Worm (Caenorhabditis elegans): Measurements from ENCODE around the gene his-31.

his-31 gene

ce11 chrIV:8333554-8333953, 229 bp downstream of the his-31 start:
- TF ChIP-seq nhr-84 (tag; optimal IDR thresholded peaks at IDR 0.05) (no peak), egl-13 (tag; optimal IDR thresholded peaks at IDR 0.05) (no peak), aly-2 (tag; optimal IDR thresholded peaks at IDR 0.05) (no peak), ztf-11 (tag; optimal IDR thresholded peaks at IDR 0.05) (no peak), hlh-17 (GFP tag; optimal IDR thresholded peaks at IDR 0.05; ENCODE audit: borderline replicate concordance) (no peak), mab-9 (GFP tag; IDR thresholded peaks at IDR 0.05) (no peak), sox-4 (tag; optimal IDR thresholded peaks at IDR 0.05) (no peak), efl-3 (GFP tag; optimal IDR thresholded peaks at IDR 0.05) (no peak)

DNA sequence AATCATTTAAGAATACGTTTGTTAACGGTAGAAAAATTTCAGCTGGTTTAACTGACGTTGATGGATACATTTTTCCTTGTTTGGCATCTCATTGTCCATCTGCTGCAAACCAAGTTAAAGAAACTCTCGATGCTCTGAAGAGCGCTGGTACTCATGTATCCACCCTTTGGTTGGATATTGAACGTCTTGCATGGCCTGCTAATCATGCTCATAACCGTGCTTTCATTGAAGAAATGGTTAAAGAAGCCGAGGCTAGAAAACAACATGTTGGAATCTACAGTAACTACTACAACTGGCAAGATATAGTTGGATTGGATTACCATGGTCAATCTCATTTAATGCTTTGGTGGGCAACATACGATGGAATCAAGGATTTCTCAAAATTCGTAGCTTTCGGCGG, 749 bp downstream of the his-31 start:
- TF ChIP-seq lin-15B (tag; optimal IDR thresholded peaks at IDR 0.05) (no peak), efl-1 (optimal IDR thresholded peaks at IDR 0.05) (no peak), efl-1 (GFP tag; optimal IDR thresholded peaks at IDR 0.05 in 1 of 2) (peak in 1 of 2 experiments; percentile 6)

DNA sequence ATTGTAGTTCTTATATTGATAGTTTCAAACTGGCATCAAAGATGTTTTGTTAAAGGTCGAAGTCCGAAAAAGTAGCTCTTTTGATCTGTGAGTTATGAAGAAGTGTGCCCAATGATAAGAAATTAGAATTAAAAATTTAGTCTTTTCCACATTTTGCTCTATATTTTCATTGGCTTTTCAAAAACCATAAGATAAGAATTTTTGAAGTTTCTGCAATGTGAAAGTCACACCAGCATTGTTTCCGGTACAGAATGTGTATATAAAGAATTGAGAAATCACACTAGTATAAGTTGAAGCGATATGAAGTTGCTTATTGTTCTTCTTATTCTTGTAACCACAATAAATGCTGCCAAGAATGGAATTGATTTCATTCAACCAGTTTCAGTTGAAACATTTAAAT, 1.3 kb downstream of the his-31 start, which contains the start of gene lys-10:
Gene lys-10 (plus strand): TSS at position 301 of the 400 bp plus-strand sequence.
- no peak for TF ChIP-seq alr-1 (tag; optimal IDR thresholded peaks at IDR 0.05; ENCODE audit: borderline replicate concordance)
- no peak for TF ChIP-seq mdl-1 (tag; optimal IDR thresholded peaks at IDR 0.05)
- TF ChIP-seq nhr-77 (tag; optimal IDR thresholded peaks at IDR 0.05) = no peak
- no peak for TF ChIP-seq nhr-90 (tag; optimal IDR thresholded peaks at IDR 0.05; ENCODE audit: poor library complexity)
- no peak for TF ChIP-seq nhr-85 (tag)
- TF ChIP-seq efl-3 (GFP tag; optimal IDR thresholded peaks at IDR 0.05) = no peak
- TF ChIP-seq unc-62 (GFP tag; optimal IDR thresholded peaks at IDR 0.05) = no peak
- no peak for TF ChIP-seq lin-14 (GFP tag; optimal IDR thresholded peaks at IDR 0.05)
- no peak for TF ChIP-seq pax-3 (tag; optimal IDR thresholded peaks at IDR 0.05)
- TF ChIP-seq irx-1 (tag; optimal IDR thresholded peaks at IDR 0.05) = no peak
- TF ChIP-seq vab-15 (tag; optimal IDR thresholded peaks at IDR 0.05) = no peak
- no peak for TF ChIP-seq sup-37 (GFP tag; optimal IDR thresholded peaks at IDR 0.05)
- TF ChIP-seq sptf-1 (tag; optimal IDR thresholded peaks at IDR 0.05) = no peak
- no peak for TF ChIP-seq nhr-19 (GFP tag; conservative IDR thresholded peaks at IDR 0.05)
- no peak for TF ChIP-seq mef-2 (tag; optimal IDR thresholded peaks at IDR 0.05)

DNA sequence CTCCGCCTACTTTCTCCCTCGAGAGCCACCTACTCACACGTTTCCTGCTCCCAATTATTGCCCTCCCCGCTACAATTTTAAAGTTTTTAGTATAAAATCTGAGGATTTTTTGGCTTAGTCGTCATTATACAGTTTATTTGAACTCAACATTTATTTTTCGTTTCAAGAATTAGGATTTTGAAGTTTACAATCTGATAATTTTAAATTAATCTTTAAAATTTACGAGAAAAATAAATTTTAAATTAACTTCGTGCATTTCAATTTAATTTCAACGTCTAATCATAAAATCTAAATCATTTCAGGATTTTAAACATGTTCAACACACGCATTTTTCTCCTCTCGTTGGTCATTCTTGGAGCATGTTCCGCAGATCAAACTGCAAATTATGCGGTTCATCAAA, 4.9 kb downstream of the his-31 start, which contains the start of gene F35H10.2:
Gene F35H10.2 (plus strand): TSS at position 301 of the 400 bp plus-strand sequence.
- TF ChIP-seq unc-98 (GFP tag; IDR thresholded peaks at IDR 0.05) = no peak
- no peak for TF ChIP-seq elt-3 (tag; optimal IDR thresholded peaks at IDR 0.05)
- TF ChIP-seq C16A3.4 (tag; optimal IDR thresholded peaks at IDR 0.05) = no peak
- TF ChIP-seq sup-37 (GFP tag; optimal IDR thresholded peaks at IDR 0.05) = no peak
- TF ChIP-seq lin-14 (GFP tag; optimal IDR thresholded peaks at IDR 0.05) = no peak
- TF ChIP-seq F16B12.6 (tag; optimal IDR thresholded peaks at IDR 0.05) = no peak

DNA sequence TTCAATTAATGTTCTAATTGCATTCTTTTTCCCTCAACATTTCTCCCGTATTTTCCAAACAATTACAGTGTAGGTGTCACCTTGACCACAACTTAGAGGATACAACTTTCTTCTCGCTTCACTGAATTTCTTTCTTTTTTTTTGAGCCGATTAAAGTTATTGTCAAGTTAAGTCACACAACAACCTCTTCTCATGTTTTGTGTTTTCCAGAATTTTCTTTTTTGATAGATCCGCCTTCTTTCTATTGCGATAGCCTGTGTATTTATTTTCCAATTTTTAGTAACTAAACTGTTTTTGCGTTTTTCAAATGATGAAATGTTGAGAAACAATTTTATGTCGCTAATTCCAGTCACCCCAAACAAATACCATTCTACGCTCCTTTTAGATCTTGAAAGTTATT, 8.1 kb downstream of the his-31 start, which contains the start of gene F35H10.3:
Gene F35H10.3 (plus strand): TSS at position 301 of the 400 bp plus-strand sequence.
- TF ChIP-seq nhr-85 (tag) = no peak
- TF ChIP-seq efl-1 (optimal IDR thresholded peaks at IDR 0.05) = no peak
- no peak for TF ChIP-seq efl-1 (GFP tag; optimal IDR thresholded peaks at IDR 0.05 in 1 of 2)
- no peak for TF ChIP-seq isw-1 (GFP tag; IDR thresholded peaks at IDR 0.05)
- no peak for TF ChIP-seq dpl-1 (GFP tag; optimal IDR thresholded peaks at IDR 0.05)
- TF ChIP-seq egl-27 (tag; optimal IDR thresholded peaks at IDR 0.05) = no peak
- TF ChIP-seq sptf-1 (tag; optimal IDR thresholded peaks at IDR 0.05) = no peak
- TF ChIP-seq skn-1 (tag; optimal IDR thresholded peaks at IDR 0.05) = no peak

- TF ChIP-seq elt-2 (tag; optimal IDR thresholded peaks at IDR 0.05) = no peak
- TF ChIP-seq nhr-90 (tag; optimal IDR thresholded peaks at IDR 0.05; ENCODE audit: poor library complexity) = no peak
- no peak for TF ChIP-seq efl-1 (optimal IDR thresholded peaks at IDR 0.05)
- TF ChIP-seq efl-1 (GFP tag; optimal IDR thresholded peaks at IDR 0.05 in 1 of 2) = no peak
- TF ChIP-seq elt-3 (tag; optimal IDR thresholded peaks at IDR 0.05) = no peak
- TF ChIP-seq lin-14 (GFP tag; optimal IDR thresholded peaks at IDR 0.05) = peak; percentile 40
- TF ChIP-seq blmp-1 (tag; optimal IDR thresholded peaks at IDR 0.05) = peak; percentile 76
- TF ChIP-seq alr-1 (tag; optimal IDR thresholded peaks at IDR 0.05; ENCODE audit: borderline replicate concordance) = no peak
- no peak for TF ChIP-seq unc-30 (tag; optimal IDR thresholded peaks at IDR 0.05)
- no peak for TF ChIP-seq nhr-28 (tag; optimal IDR thresholded peaks at IDR 0.05)
- no peak for TF ChIP-seq ztf-4 (tag; optimal IDR thresholded peaks at IDR 0.05)
- TF ChIP-seq grh-1 (GFP tag; IDR thresholded peaks at IDR 0.05) = no peak
- no peak for TF ChIP-seq nhr-77 (tag; optimal IDR thresholded peaks at IDR 0.05)
- TF ChIP-seq vab-15 (tag; optimal IDR thresholded peaks at IDR 0.05) = no peak
- no peak for TF ChIP-seq unc-98 (GFP tag; IDR thresholded peaks at IDR 0.05)
- TF ChIP-seq zip-4 (GFP tag; optimal IDR thresholded peaks at IDR 0.05) = no peak
- TF ChIP-seq lin-35 (GFP tag; optimal IDR thresholded peaks at IDR 0.05) = no peak
- TF ChIP-seq C04F5.9 (tag; optimal IDR thresholded peaks at IDR 0.05) = no peak
- peak; percentile 71 for TF ChIP-seq nhr-85 (tag)
These were observed 15.0 kb downstream of the his-31 start for ce11 chrIV:8318799-8319198.

Data from whole organism, L1 larva.